Worm (Caenorhabditis elegans) whole organism, L2 larva: ENCODE measurements around the gene Y57G11C.5.
"Not testable (repeated sequence)": the region's sequence is repeated elsewhere in the genome, so short reads cannot be mapped to it uniquely, and the experiment has no call there.

ENCODE experiments used
- C34F6.9 ChIP-seq: fragments of 150-350 bp; optimal IDR thresholded peaks from 2 replicates; lab custom pipeline; 2014; ENCODE audit warnings: missing biosample characterization, missing genetic modification characterization
- Y55F3AM.14 ChIP-seq: fragments of 200-800 bp; sonication (Bioruptor generic); optimal IDR thresholded peaks from 2 replicates; lab custom pipeline; 2018; ENCODE audit warnings: mild to moderate bottlenecking, missing genetic modification characterization, missing compliant biosample characterization
- ZK546.5 ChIP-seq: sonication (generic microtip); optimal IDR thresholded peaks from 2 replicates; lab custom pipeline; 2017; ENCODE audit warnings: missing biosample characterization, missing genetic modification characterization
- alr-1 ChIP-seq: fragments of 150-350 bp; optimal IDR thresholded peaks from 2 replicates; lab custom pipeline; 2014; ENCODE audit warnings: missing biosample characterization, missing genetic modification characterization
- blmp-1 ChIP-seq: sonication (generic microtip); optimal IDR thresholded peaks from 2 replicates; lab custom pipeline; 2017; ENCODE audit warnings: missing genetic modification characterization, mild to moderate bottlenecking, missing compliant biosample characterization, antibody characterized with exemption, moderate library complexity; ENCODE audit not compliant: insufficient read depth
- ceh-16 ChIP-seq: fragments of 150-350 bp; optimal IDR thresholded peaks from 2 replicates; lab custom pipeline; 2014; ENCODE audit warnings: missing biosample characterization, missing genetic modification characterization
- crh-2 ChIP-seq: sonication (generic microtip); optimal IDR thresholded peaks from 2 replicates; lab custom pipeline; 2017; ENCODE audit warnings: missing biosample characterization, missing genetic modification characterization
- dmd-4 ChIP-seq: sonication (generic microtip); optimal IDR thresholded peaks from 2 replicates; lab custom pipeline; 2017; ENCODE audit warnings: missing biosample characterization, missing genetic modification characterization
- egl-27 ChIP-seq: sonication (generic microtip); optimal IDR thresholded peaks from 3 replicates; lab custom pipeline; 2017; ENCODE audit warnings: missing biosample characterization, missing genetic modification reagents, missing genetic modification characterization
- elt-1 ChIP-seq: fragments of 150-350 bp; optimal IDR thresholded peaks from 2 replicates; lab custom pipeline; 2014; ENCODE audit warnings: missing biosample characterization, missing genetic modification characterization
- elt-3 ChIP-seq: sonication (generic microtip); optimal IDR thresholded peaks from 2 replicates; lab custom pipeline; 2017; ENCODE audit warnings: missing biosample characterization, missing genetic modification characterization
- fos-1 ChIP-seq: fragments of 150-350 bp; optimal IDR thresholded peaks from 2 replicates; lab custom pipeline; 2014; ENCODE audit warnings: missing biosample characterization, missing genetic modification characterization
- lin-11 ChIP-seq: fragments of 150-350 bp; sonication (generic microtip); optimal IDR thresholded peaks from 2 replicates; lab custom pipeline; 2014; ENCODE audit warnings: missing biosample characterization, missing genetic modification characterization, inconsistent platforms, mixed read lengths
- lin-13 ChIP-seq: fragments of 150-350 bp; optimal IDR thresholded peaks from 2 replicates; lab custom pipeline; 2014; ENCODE audit warnings: missing biosample characterization, missing genetic modification reagents, missing genetic modification characterization
- lin-39 ChIP-seq: fragments of 150-350 bp; optimal IDR thresholded peaks from 2 replicates; lab custom pipeline; 2014; ENCODE audit warnings: missing biosample characterization, missing genetic modification reagents, missing genetic modification characterization
- mbf-1 ChIP-seq: sonication (generic microtip); optimal IDR thresholded peaks from 2 replicates; lab custom pipeline; 2017; ENCODE audit warnings: missing biosample characterization, missing genetic modification characterization
- mdl-1 ChIP-seq, 2 experiments: fragments of 150-350 bp in 1 of 2; sonication (generic microtip) in 1 of 2; optimal IDR thresholded peaks; 2 replicates each; lab custom pipeline; 2017; ENCODE audit warnings: missing biosample characterization in 2 of 2, missing genetic modification characterization in 2 of 2
- nhr-10 ChIP-seq: sonication (generic microtip); optimal IDR thresholded peaks from 2 replicates; lab custom pipeline; 2017; ENCODE audit warnings: missing biosample characterization, missing genetic modification characterization
- nhr-12 ChIP-seq: fragments of 150-350 bp; optimal IDR thresholded peaks from 2 replicates; lab custom pipeline; 2014; ENCODE audit warnings: missing biosample characterization, missing genetic modification characterization
- nhr-129 ChIP-seq: fragments of 150-350 bp; optimal IDR thresholded peaks from 2 replicates; lab custom pipeline; 2014; ENCODE audit warnings: missing biosample characterization, missing genetic modification characterization
- nhr-21 ChIP-seq: fragments of 150-350 bp; optimal IDR thresholded peaks from 2 replicates; lab custom pipeline; 2014; ENCODE audit warnings: missing biosample characterization, missing genetic modification characterization
- nhr-237 ChIP-seq: fragments of 150-350 bp; optimal IDR thresholded peaks from 2 replicates; lab custom pipeline; 2014; ENCODE audit warnings: missing biosample characterization, missing genetic modification characterization
- nhr-25 ChIP-seq: fragments of 150-350 bp; sonication (generic microtip); optimal IDR thresholded peaks from 3 replicates; lab custom pipeline; 2014; ENCODE audit warnings: missing biosample characterization, missing genetic modification characterization
- nhr-77 ChIP-seq: fragments of 150-350 bp; optimal IDR thresholded peaks from 2 replicates; lab custom pipeline; 2014; ENCODE audit warnings: missing biosample characterization, missing genetic modification characterization
- peb-1 ChIP-seq: fragments of 150-350 bp; optimal IDR thresholded peaks from 2 replicates; lab custom pipeline; 2014; ENCODE audit warnings: missing biosample characterization, missing genetic modification characterization
- sem-4 ChIP-seq: fragments of 150-350 bp; optimal IDR thresholded peaks from 2 replicates; lab custom pipeline; 2014; ENCODE audit warnings: missing biosample characterization, missing genetic modification reagents, missing genetic modification characterization
- skn-1 ChIP-seq: sonication (generic microtip); optimal IDR thresholded peaks from 2 replicates; lab custom pipeline; 2017; ENCODE audit warnings: missing biosample characterization, missing genetic modification characterization
- sma-3 ChIP-seq: sonication (generic microtip); optimal IDR thresholded peaks from 2 replicates; lab custom pipeline; 2016; ENCODE audit warnings: missing genetic modification reagents, missing genetic modification characterization, missing compliant biosample characterization
- snpc-4 ChIP-seq: fragments of 150-350 bp; optimal IDR thresholded peaks from 2 replicates; lab custom pipeline; 2014; ENCODE audit warnings: missing biosample characterization, missing genetic modification characterization
- unc-39 ChIP-seq: fragments of 150-350 bp; optimal IDR thresholded peaks from 2 replicates; lab custom pipeline; 2014; ENCODE audit warnings: missing biosample characterization, missing genetic modification characterization
- unc-62 ChIP-seq: fragments of 150-350 bp; optimal IDR thresholded peaks from 2 replicates; lab custom pipeline; 2014; ENCODE audit warnings: missing biosample characterization, missing genetic modification reagents, missing genetic modification characterization
- ztf-1 ChIP-seq: fragments of 200-800 bp; sonication (Bioruptor generic); conservative IDR thresholded peaks from 2 replicates; pipeline ENCODE4 v1.3.6; 2022; ENCODE audit warnings: missing genetic modification characterization, missing compliant biosample characterization
- ztf-4 ChIP-seq: fragments of 150-350 bp; optimal IDR thresholded peaks from 2 replicates; lab custom pipeline; 2014; ENCODE audit warnings: missing biosample characterization, missing genetic modification characterization

Gene Y57G11C.5

DNA sequence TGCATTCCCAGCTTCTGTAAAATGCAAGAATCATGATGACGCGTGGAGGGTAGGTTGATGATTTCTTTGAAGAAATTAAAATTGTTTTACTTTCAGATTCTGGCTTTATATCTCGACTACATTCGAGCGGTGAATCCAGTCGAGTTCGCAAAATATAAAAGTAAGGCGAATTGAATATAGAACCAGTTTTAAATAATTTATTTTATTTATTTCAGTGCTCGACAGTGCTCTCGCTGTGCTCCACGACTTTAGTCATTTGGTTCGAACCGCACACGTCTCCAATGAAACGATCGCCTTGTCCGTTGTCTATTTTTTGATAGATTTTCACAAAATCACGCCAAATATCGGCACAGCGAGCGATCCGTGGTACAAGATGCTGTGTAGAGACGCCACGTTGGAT is 17.0 kb upstream of the Y57G11C.5 start, which contains the start of gene Y57G11C.1130:
Gene Y57G11C.1130 (plus strand): TSS at position 301 of the 400 bp plus-strand sequence.
- TF ChIP-seq sma-3, result no peak
- no peak for TF ChIP-seq nhr-10
- no peak for TF ChIP-seq nhr-25
- no peak for TF ChIP-seq fos-1
- no peak for TF ChIP-seq C34F6.9 (tag; lab: Kevin White, UChicago)
- no peak for TF ChIP-seq mdl-1 (tag; optimal IDR thresholded peaks at IDR 0.05; lab: Kevin White, UChicago)
- TF ChIP-seq alr-1, result no peak

DNA sequence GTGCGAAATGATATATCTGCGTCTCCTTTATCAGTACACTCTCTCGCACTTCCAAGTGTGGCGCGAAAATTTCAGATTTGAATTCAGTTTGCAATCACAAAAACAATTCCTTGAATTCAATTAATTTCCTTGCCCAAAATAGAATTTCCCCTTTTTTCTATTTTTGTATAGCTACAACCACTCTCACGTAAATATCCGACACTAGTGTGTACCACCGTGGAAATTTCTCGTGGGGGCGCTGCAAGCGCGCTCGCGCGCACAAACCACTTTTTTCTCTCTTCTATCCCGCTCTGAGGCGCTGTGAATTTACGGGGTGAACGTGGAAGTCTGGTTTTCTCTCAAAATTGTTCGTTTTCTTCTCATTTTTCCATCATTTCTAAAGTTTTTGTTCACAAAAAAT is 16.3 kb upstream of the Y57G11C.5 start, which contains the start of gene Y57G11C.8:
Gene Y57G11C.8 (plus strand): TSS at position 301 of the 400 bp plus-strand sequence.
- TF ChIP-seq nhr-77 (tag; lab: Kevin White, UChicago) (no peak), lin-11 (no peak), elt-3 (tag; lab: Kevin White, UChicago) (no peak), blmp-1 (tag; lab: Kevin White, UChicago) (no peak), lin-39 (no peak), nhr-25 (no peak), nhr-12 (tag; lab: Kevin White, UChicago) (no peak), unc-62 (no peak), peb-1 (tag; lab: Kevin White, UChicago) (no peak), fos-1 (no peak), dmd-4 (tag; lab: Kevin White, UChicago) (no peak), nhr-129 (no peak)

DNA sequence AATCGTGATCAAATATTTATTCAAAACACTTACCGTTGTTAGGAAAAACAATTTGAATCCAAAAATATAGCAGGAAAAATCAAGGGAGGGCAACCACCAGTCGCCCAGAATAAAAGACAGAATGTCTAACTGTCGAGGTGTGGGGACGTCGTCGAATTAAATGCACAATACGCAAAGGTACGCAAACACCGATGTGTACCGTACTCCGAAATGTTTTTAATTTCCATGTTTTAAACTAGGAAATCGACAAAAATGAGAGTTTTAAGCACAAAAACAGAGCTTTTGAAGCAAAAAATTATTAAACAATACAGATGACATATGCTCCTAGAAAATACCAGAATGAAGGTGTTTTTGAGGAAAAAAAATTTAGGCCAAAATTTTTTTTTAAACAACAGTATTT is 9.2 kb upstream of the Y57G11C.5 start, which contains the start of gene Y57G11C.51:
Gene Y57G11C.51 (minus strand): TSS at position 101 of the 400 bp plus-strand sequence.
- not testable (repeated sequence) for TF ChIP-seq peb-1 (tag; lab: Kevin White, UChicago); unc-62; nhr-21 (tag; lab: Kevin White, UChicago)

DNA sequence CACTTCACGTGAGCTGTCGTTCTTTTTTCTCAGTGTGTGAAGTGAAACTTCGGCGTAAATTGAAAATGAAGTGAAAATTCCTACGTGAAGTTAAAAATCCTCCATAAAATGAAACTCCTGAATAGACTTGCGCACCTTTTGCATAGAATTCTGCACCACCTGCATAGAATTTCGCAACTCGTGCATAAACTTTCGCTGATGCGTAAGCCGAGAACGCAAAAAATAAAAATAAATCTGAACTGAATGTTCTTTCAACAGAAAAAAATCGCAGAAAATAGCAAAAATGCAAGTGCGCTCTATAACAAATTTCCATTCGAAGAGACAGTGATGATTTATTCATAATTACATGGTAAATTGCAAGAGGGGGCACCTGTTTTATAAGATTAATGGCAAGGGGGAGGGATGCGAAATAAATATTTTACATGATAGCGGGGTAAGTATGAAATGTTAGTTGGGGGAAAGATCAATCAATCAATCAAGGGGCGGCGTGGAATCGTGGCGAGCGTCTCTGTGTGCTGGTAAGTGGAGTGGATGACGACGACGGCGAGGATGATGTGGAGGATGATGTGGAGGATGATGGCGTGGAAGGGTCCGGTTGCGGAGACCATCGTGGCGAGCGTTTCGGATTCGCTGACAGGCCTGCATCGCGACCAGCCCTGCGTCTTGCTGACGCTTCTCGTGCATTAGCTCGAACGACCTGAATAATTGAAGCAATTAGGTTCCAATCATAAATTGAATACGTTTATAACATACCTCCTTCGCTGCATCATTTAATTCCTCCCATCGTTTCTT is 8.2 kb upstream of the Y57G11C.5 start, which contains the start of gene Y57G11C.36:
Gene Y57G11C.36 (minus strand): TSS at position 502 of the 792 bp plus-strand sequence.
- no peak for TF ChIP-seq unc-39 (tag; lab: Kevin White, UChicago)
- TF ChIP-seq egl-27 (tag; lab: Kevin White, UChicago), result no peak
- no peak for TF ChIP-seq snpc-4 (tag; lab: Kevin White, UChicago)
- no peak for TF ChIP-seq skn-1 (tag; lab: Kevin White, UChicago)
- no peak for TF ChIP-seq fos-1
- no peak for TF ChIP-seq sma-3
- no peak for TF ChIP-seq ztf-1
- no peak for TF ChIP-seq lin-11
- TF ChIP-seq Y55F3AM.14 (GFP tag; lab: Kevin White, UChicago), result no peak
- TF ChIP-seq C34F6.9 (tag; lab: Kevin White, UChicago), result no peak
- no peak for TF ChIP-seq ZK546.5
- TF ChIP-seq nhr-129, result no peak
- no peak for TF ChIP-seq nhr-10
- no peak for TF ChIP-seq alr-1
- TF ChIP-seq ceh-16 (tag; lab: Kevin White, UChicago), result no peak
- TF ChIP-seq nhr-25, result no peak

DNA sequence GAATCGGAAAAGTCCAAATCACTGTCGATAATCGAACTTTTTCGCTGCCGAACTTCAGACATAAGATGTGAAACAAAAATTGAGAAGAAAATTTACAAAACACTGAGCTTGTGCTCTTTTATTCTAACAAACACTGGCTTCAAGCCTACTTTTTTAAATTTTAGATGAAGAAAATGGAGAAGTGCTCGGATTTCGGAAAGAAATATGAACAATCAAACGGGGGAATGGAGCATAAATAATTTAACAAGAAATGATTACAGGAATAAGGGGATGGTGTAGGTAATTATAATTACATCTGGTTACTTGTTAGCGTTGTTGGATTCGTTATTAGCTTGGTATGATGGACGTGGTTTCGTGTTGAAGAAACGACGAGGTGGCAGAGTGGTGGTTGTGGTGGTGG is 6.1 kb upstream of the Y57G11C.5 start, which contains the start of gene degl-1:
Gene degl-1 (minus strand): TSS at position 101 of the 400 bp plus-strand sequence.
- TF ChIP-seq crh-2 (tag; lab: Kevin White, UChicago) (no peak), ztf-4 (tag; lab: Kevin White, UChicago) (no peak), nhr-10 (no peak)

DNA sequence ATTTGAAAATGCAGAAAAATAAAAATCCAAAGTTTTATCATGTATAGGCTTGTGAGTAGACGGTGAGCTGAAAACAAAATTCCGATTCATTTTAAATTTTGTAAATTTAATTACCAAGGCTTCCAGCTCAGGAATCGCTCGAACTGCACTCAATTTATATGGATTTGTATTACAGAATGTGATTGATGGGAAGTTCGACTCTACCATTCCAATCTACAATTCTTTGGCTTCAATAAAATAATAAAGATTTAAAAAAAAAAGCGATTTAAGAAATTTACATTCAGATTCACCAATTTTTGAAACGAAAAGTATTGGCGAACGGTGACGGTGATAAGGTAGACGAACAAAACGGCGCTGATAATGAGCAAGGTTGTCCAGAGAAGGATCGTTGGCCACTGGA is 5.4 kb upstream of the Y57G11C.5 start:
- no peak for TF ChIP-seq ZK546.5
- no peak for TF ChIP-seq mbf-1 (tag; lab: Kevin White, UChicago)
- no peak for TF ChIP-seq peb-1 (tag; lab: Kevin White, UChicago)
- no peak for TF ChIP-seq nhr-12 (tag; lab: Kevin White, UChicago)
- no peak for TF ChIP-seq ceh-16 (tag; lab: Kevin White, UChicago)
- TF ChIP-seq sem-4 (tag; lab: Kevin White, UChicago), result no peak
- no peak for TF ChIP-seq lin-13 (GFP tag; lab: Kevin White, UChicago)
- no peak for TF ChIP-seq elt-3 (tag; lab: Kevin White, UChicago)
- TF ChIP-seq crh-2 (tag; lab: Kevin White, UChicago), result no peak
- TF ChIP-seq alr-1, result no peak
- no peak for TF ChIP-seq lin-39
- TF ChIP-seq C34F6.9 (tag; lab: Kevin White, UChicago), result no peak
- TF ChIP-seq nhr-237 (tag; lab: Kevin White, UChicago), result no peak
- no peak for TF ChIP-seq elt-1 (tag; lab: Kevin White, UChicago)
- no peak for TF ChIP-seq Y55F3AM.14 (GFP tag; lab: Kevin White, UChicago)
- no peak for TF ChIP-seq nhr-21 (tag; lab: Kevin White, UChicago)
- no peak for TF ChIP-seq lin-11
- no peak for TF ChIP-seq egl-27 (tag; lab: Kevin White, UChicago)
